Fruit fly (Drosophila melanogaster): Measurements from ENCODE around the gene Meltrin.

Meltrin gene

DNA sequence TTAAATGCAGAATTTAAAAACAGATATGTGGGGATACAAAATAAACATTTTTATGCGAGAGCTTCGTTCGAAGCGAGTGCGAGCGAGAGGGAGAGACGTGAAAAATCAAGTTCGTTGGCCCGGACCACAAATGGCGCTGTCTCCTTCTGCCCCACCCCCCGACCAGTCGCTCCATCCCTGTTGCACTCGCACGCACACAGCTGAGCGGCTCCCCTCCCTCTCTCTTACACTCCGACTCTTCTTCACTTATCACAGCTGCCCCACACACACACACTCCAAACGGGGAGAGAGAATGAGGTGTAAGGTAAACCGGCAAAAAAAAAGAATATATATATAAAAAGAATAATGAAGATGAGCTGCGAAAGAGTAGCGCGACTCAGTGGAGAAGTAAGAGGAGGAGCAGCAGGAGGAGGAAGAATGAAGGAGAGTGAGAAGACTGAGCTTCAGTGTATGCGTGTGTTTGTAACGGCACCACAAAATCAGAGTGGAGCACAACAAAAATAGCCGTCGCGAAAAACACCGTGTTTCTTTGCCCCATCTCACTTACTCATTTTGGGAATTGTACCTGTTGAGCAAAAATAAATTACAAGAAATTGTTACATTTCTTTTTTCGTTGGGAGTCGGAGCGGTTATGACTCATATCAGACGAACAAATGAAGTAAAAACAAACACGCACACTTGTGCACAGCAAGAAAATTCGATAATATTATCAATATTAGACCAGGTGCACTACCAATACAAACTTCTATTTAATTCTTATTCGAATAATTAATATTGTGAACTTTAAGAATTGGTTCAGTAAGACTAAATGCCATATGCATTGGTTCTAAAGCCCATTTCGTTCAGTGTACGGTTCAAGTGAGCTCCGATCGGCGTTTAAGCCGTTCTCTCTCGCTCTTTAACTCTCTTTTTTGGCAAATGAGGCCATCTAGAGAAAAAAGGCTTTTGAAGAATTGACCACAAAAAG, 41.1 kb upstream of the Meltrin start (continued):
- TF ChIP-seq CG12155 (GFP tag; optimal IDR thresholded peaks at IDR 0.05) = peak; percentile 89
- TF ChIP-seq Fer2 (tag; optimal IDR thresholded peaks at IDR 0.05) = peak; percentile 74
- TF ChIP-seq Hr39 (optimal IDR thresholded peaks at IDR 0.05) = no peak
- TF ChIP-seq CG17612 (GFP tag; IDR thresholded peaks at IDR 0.05) = peak; percentile 88
- peak; percentile 88 for TF ChIP-seq CG15601 (tag; optimal IDR thresholded peaks at IDR 0.05)
- peak; percentile 92 for TF ChIP-seq Nf-YA (GFP tag; IDR thresholded peaks at IDR 0.05)
- peak; percentile 90 for TF ChIP-seq CG3065 (GFP tag; optimal IDR thresholded peaks at IDR 0.05)
- TF ChIP-seq otp (GFP tag; IDR thresholded peaks at IDR 0.05) = peak; percentile 97
- peak; percentile 94 for TF ChIP-seq Mrtf (GFP tag; IDR thresholded peaks at IDR 0.05)
- TF ChIP-seq CG34422 (GFP tag; IDR thresholded peaks at IDR 0.05) = peak; percentile 94
- TF ChIP-seq CG14710 (tag; optimal IDR thresholded peaks at IDR 0.05) = peak; percentile 91
- TF ChIP-seq luna (GFP tag; optimal IDR thresholded peaks at IDR 0.05) = peak; percentile 67
- peak; percentile 80 for TF ChIP-seq aop (GFP tag; IDR thresholded peaks at IDR 0.05)
- peak; percentile 92 for TF ChIP-seq CG18764 (GFP tag; optimal IDR thresholded peaks at IDR 0.05)
- peak; percentile 94 for TF ChIP-seq kay (GFP tag; optimal IDR thresholded peaks at IDR 0.05)
- TF ChIP-seq ato (GFP tag; IDR thresholded peaks at IDR 0.05; ENCODE audit: partially characterized antibody) = no peak
- TF ChIP-seq CG2875 (GFP tag; optimal IDR thresholded peaks at IDR 0.05) = peak; percentile 93
- TF ChIP-seq gro (GFP tag; optimal IDR thresholded peaks at IDR 0.05) = peak; percentile 93
- TF ChIP-seq dm (GFP tag; optimal IDR thresholded peaks at IDR 0.05) = peak; percentile 81
- peak; percentile 91 for TF ChIP-seq CG2199 (GFP tag; IDR thresholded peaks at IDR 0.05)
- peak; percentile 34 for TF ChIP-seq stwl (tag; optimal IDR thresholded peaks at IDR 0.05)
- no peak for TF ChIP-seq lov (optimal IDR thresholded peaks at IDR 0.05)
- TF ChIP-seq lov (GFP tag; IDR thresholded peaks at IDR 0.05) = peak; percentile 93
- TF ChIP-seq Nf-YC (tag; optimal IDR thresholded peaks at IDR 0.05) = peak; percentile 18
- TF ChIP-seq CG5180 (GFP tag; optimal IDR thresholded peaks at IDR 0.05) = peak; percentile 61
- peak; percentile 83 for TF ChIP-seq CG9437 (GFP tag; optimal IDR thresholded peaks at IDR 0.05)
- TF ChIP-seq CG11560 (tag; IDR thresholded peaks at IDR 0.05) = peak; percentile 85
- TF ChIP-seq CG10543 (GFP tag; optimal IDR thresholded peaks at IDR 0.05) = no peak
- TF ChIP-seq CG3163 (GFP tag; optimal IDR thresholded peaks at IDR 0.05) = peak; percentile 79
- TF ChIP-seq Poxn (GFP tag; IDR thresholded peaks at IDR 0.05) = peak; percentile 76
- TF ChIP-seq Hr51 (GFP tag; optimal IDR thresholded peaks at IDR 0.05) = peak; percentile 92 to 94
- peak; percentile 94 to 95 for TF ChIP-seq dpn (GFP tag; optimal IDR thresholded peaks at IDR 0.05)
- peak; percentile 86 for TF ChIP-seq eyg (GFP tag; optimal IDR thresholded peaks at IDR 0.05)
- peak; percentile 89 for TF ChIP-seq CG15514 (GFP tag; optimal IDR thresholded peaks at IDR 0.05)
- TF ChIP-seq Kr (GFP tag; optimal IDR thresholded peaks at IDR 0.05) = no peak
- TF ChIP-seq Dip2 (GFP tag; IDR thresholded peaks at IDR 0.05) = no peak
- TF ChIP-seq Trl (optimal IDR thresholded peaks at IDR 0.05) = peak; percentile 40 to 52
- peak; percentile 91 for TF ChIP-seq Trl (GFP tag; optimal IDR thresholded peaks at IDR 0.05)
- peak; percentile 42; the same call in 1 of the 2 replicates for TF ChIP-seq Bgb (GFP tag; IDR thresholded peaks at IDR 0.05; ENCODE audit: partially characterized antibody)
- peak; percentile 80 for TF ChIP-seq CG15696 (tag; optimal IDR thresholded peaks at IDR 0.05)
- peak; percentile 86 for TF ChIP-seq corto (GFP tag; optimal IDR thresholded peaks at IDR 0.05)
- 0 out of 2 replicates have a peak, but pooled peaks have one; percentile 24 for TF ChIP-seq hbn (GFP tag; IDR thresholded peaks at IDR 0.05; ENCODE audit: partially characterized antibody)
- peak; percentile 96 for TF ChIP-seq CG11695 (GFP tag; IDR thresholded peaks at IDR 0.05)
- TF ChIP-seq HLH3B (GFP tag; IDR thresholded peaks at IDR 0.05) = peak; percentile 96
- peak; percentile 89 for TF ChIP-seq salm (tag; optimal IDR thresholded peaks at IDR 0.05)
- TF ChIP-seq Xrp1 (GFP tag; IDR thresholded peaks at IDR 0.05) = peak; percentile 97
- TF ChIP-seq Lim3 (GFP tag; IDR thresholded peaks at IDR 0.05) = peak; percentile 81
- peak; percentile 94 to 96 for TF ChIP-seq chif (GFP tag; optimal IDR thresholded peaks at IDR 0.05)
- TF ChIP-seq lbe (GFP tag; optimal IDR thresholded peaks at IDR 0.05) = peak; percentile 96

All from whole organism, embryonic.